Worm (Caenorhabditis elegans) whole organism, L1 larva: Measurements from ENCODE around the gene kin-24.
A peak's percentile ranks its signal among the peaks of the same experiment; 100 is the strongest.

Source experiments
- C34B4.2 ChIP-seq: sonication (generic microtip); optimal IDR thresholded peaks from 2 replicates; lab custom pipeline; 2017; ENCODE audit warnings: mild to moderate bottlenecking, missing genetic modification characterization, missing compliant biosample characterization
- F16B12.6 ChIP-seq: fragments of 150-350 bp; optimal IDR thresholded peaks from 2 replicates; lab custom pipeline; 2014; ENCODE audit warnings: missing biosample characterization, missing genetic modification characterization
- blmp-1 ChIP-seq: fragments of 150-350 bp; optimal IDR thresholded peaks from 2 replicates; lab custom pipeline; 2014; ENCODE audit warnings: missing biosample characterization, missing genetic modification characterization
- ceh-8 ChIP-seq: fragments of 200-800 bp; sonication (Bioruptor generic); optimal IDR thresholded peaks from 2 replicates; lab custom pipeline; 2018; ENCODE audit warnings: mild to moderate bottlenecking, missing genetic modification characterization, moderate library complexity, missing compliant biosample characterization
- ces-1 ChIP-seq: fragments of 150-350 bp; optimal IDR thresholded peaks from 2 replicates; lab custom pipeline; 2014; ENCODE audit warnings: missing biosample characterization, missing genetic modification reagents, missing genetic modification characterization
- efl-1 ChIP-seq, 4 experiments: fragments of 150-350 bp; optimal IDR thresholded peaks in 3 of 4; peaks in 1 of 4; 1 replicate in 1 of 4; 2 replicates in 3 of 4; lab custom pipeline; 2014; ENCODE audit warnings: missing biosample characterization in 2 of 4, missing genetic modification characterization in 2 of 4, missing genetic modification reagents in 2 of 4
- efl-3 ChIP-seq: fragments of 200-800 bp; sonication (Bioruptor generic); optimal IDR thresholded peaks from 2 replicates; lab custom pipeline; 2018; ENCODE audit warnings: mild to moderate bottlenecking, missing genetic modification characterization, missing compliant biosample characterization
- egl-27 ChIP-seq, 2 experiments: fragments of 150-350 bp in 1 of 2; sonication (generic microtip); optimal IDR thresholded peaks; 3 replicates each; lab custom pipeline; 2017 to 2018; ENCODE audit warnings: missing biosample characterization in 2 of 2, missing genetic modification characterization in 2 of 2, missing genetic modification reagents in 2 of 2
- fkh-10 ChIP-seq: sonication (generic microtip); optimal IDR thresholded peaks from 2 replicates; lab custom pipeline; 2017; ENCODE audit warnings: missing biosample characterization, missing genetic modification reagents, missing genetic modification characterization
- fkh-4 ChIP-seq: sonication (generic microtip); optimal IDR thresholded peaks from 2 replicates; lab custom pipeline; 2016; ENCODE audit warnings: missing compliant biosample characterization, missing genetic modification characterization, borderline replicate concordance
- fos-1 ChIP-seq: fragments of 150-350 bp; optimal IDR thresholded peaks from 2 replicates; lab custom pipeline; 2014; ENCODE audit warnings: missing biosample characterization, missing genetic modification characterization
- grh-1 ChIP-seq: fragments of 200-800 bp; sonication (Bioruptor generic); IDR thresholded peaks from 2 replicates; pipeline ENCODE4 v1.3.6; 2022; ENCODE audit warnings: missing genetic modification reagents, missing genetic modification characterization, missing compliant biosample characterization
- irx-1 ChIP-seq: sonication (generic microtip); optimal IDR thresholded peaks from 2 replicates; lab custom pipeline; 2016; ENCODE audit warnings: missing genetic modification characterization, missing compliant biosample characterization
- isw-1 ChIP-seq: fragments of 200-800 bp; sonication (Bioruptor generic); IDR thresholded peaks from 2 replicates; pipeline ENCODE4 v1.3.6; 2022; ENCODE audit warnings: missing genetic modification characterization, missing compliant biosample characterization
- lin-14 ChIP-seq: fragments of 200-800 bp; sonication (Bioruptor generic); optimal IDR thresholded peaks from 2 replicates; lab custom pipeline; 2018; ENCODE audit warnings: mild to moderate bottlenecking, missing genetic modification characterization, moderate library complexity, missing compliant biosample characterization
- lin-35 ChIP-seq, 2 experiments: fragments of 150-350 bp; optimal IDR thresholded peaks; 2 replicates each; lab custom pipeline; 2014; ENCODE audit warnings: missing biosample characterization in 2 of 2, missing genetic modification characterization in 2 of 2, missing genetic modification reagents in 2 of 2
- lin-39 ChIP-seq: fragments of 150-350 bp; optimal IDR thresholded peaks from 2 replicates; lab custom pipeline; 2014; ENCODE audit warnings: missing biosample characterization, missing genetic modification reagents, missing genetic modification characterization
- mab-9 ChIP-seq: fragments of 200-800 bp; sonication (Bioruptor generic); IDR thresholded peaks from 2 replicates; pipeline ENCODE4 v1.3.6; 2022; ENCODE audit warnings: missing genetic modification reagents, missing genetic modification characterization, missing compliant biosample characterization
- mep-1 ChIP-seq: fragments of 150-350 bp; optimal IDR thresholded peaks from 2 replicates; lab custom pipeline; 2014; ENCODE audit warnings: missing biosample characterization, missing genetic modification characterization
- nhr-11 ChIP-seq: fragments of 150-350 bp; optimal IDR thresholded peaks from 2 replicates; lab custom pipeline; 2014; ENCODE audit warnings: missing biosample characterization, missing genetic modification characterization
- nhr-12 ChIP-seq: sonication (generic microtip); optimal IDR thresholded peaks from 2 replicates; lab custom pipeline; 2017; ENCODE audit warnings: missing biosample characterization, missing genetic modification characterization
- nhr-237 ChIP-seq: fragments of 150-350 bp; optimal IDR thresholded peaks from 2 replicates; lab custom pipeline; 2014; ENCODE audit warnings: missing biosample characterization, missing genetic modification characterization
- nhr-76 ChIP-seq: sonication (generic microtip); optimal IDR thresholded peaks from 2 replicates; lab custom pipeline; 2017; ENCODE audit warnings: missing biosample characterization, missing genetic modification characterization
- nhr-85 ChIP-seq: sonication (generic microtip); peaks from one replicate; lab custom pipeline; 2016; ENCODE audit warnings: missing genetic modification characterization, inconsistent platforms, missing compliant biosample characterization
- nhr-90 ChIP-seq: sonication (generic microtip); optimal IDR thresholded peaks from 2 replicates; lab custom pipeline; 2016; ENCODE audit warnings: mild to moderate bottlenecking, missing genetic modification characterization, missing compliant biosample characterization; ENCODE audit not compliant: poor library complexity
- pax-3 ChIP-seq: fragments of 200-800 bp; sonication (Bioruptor generic); optimal IDR thresholded peaks from 2 replicates; lab custom pipeline; 2018; ENCODE audit warnings: mild to moderate bottlenecking, missing genetic modification characterization, moderate library complexity, missing compliant biosample characterization
- skn-1 ChIP-seq: fragments of 150-350 bp; optimal IDR thresholded peaks from 2 replicates; lab custom pipeline; 2014; ENCODE audit warnings: missing biosample characterization, missing genetic modification characterization
- snpc-4 ChIP-seq: fragments of 150-350 bp; optimal IDR thresholded peaks from 2 replicates; lab custom pipeline; 2014; ENCODE audit warnings: missing biosample characterization, missing genetic modification characterization
- sptf-1 ChIP-seq: fragments of 150-350 bp; optimal IDR thresholded peaks from 2 replicates; lab custom pipeline; 2014; ENCODE audit warnings: missing biosample characterization, missing genetic modification characterization
- sup-37 ChIP-seq: fragments of 200-800 bp; sonication (Bioruptor generic); optimal IDR thresholded peaks from 2 replicates; lab custom pipeline; 2018; ENCODE audit warnings: mild to moderate bottlenecking, missing genetic modification characterization, missing compliant biosample characterization
- swsn-7 ChIP-seq: sonication (generic microtip); optimal IDR thresholded peaks from 2 replicates; lab custom pipeline; 2016; ENCODE audit warnings: missing genetic modification characterization, missing compliant biosample characterization
- tbx-2 ChIP-seq: sonication (generic microtip); optimal IDR thresholded peaks from 2 replicates; lab custom pipeline; 2016; ENCODE audit warnings: missing genetic modification characterization, missing compliant biosample characterization
- unc-98 ChIP-seq: fragments of 200-800 bp; sonication (Bioruptor generic); IDR thresholded peaks from 2 replicates; pipeline ENCODE4 v1.3.6; 2022; ENCODE audit warnings: missing genetic modification characterization, missing compliant biosample characterization
- zag-1 ChIP-seq: fragments of 150-350 bp; optimal IDR thresholded peaks from 2 replicates; lab custom pipeline; 2014; ENCODE audit warnings: missing biosample characterization, missing genetic modification characterization
- ztf-11 ChIP-seq, 2 experiments: sonication (generic microtip); optimal IDR thresholded peaks; 2 replicates each; lab custom pipeline; 2016 to 2017; ENCODE audit warnings: missing genetic modification characterization in 2 of 2, missing biosample characterization in 1 of 2, missing compliant biosample characterization in 1 of 2
- ztf-4 ChIP-seq: fragments of 150-350 bp; optimal IDR thresholded peaks from 2 replicates; lab custom pipeline; 2014; ENCODE audit warnings: missing biosample characterization, missing genetic modification characterization

kin-24 gene

ce11 chrIV:9848075-9848474, 7.2 kb upstream of the kin-24 start, which contains the start of gene K07F5.7:
TSS of gene K07F5.7 (minus strand) at chrIV:9848175.
- TF ChIP-seq nhr-90 (tag; lab: Kevin White, UChicago) (no peak), sptf-1 (no peak), ces-1 (GFP tag; lab: Kevin White, UChicago) (no peak), C34B4.2 (tag; lab: Kevin White, UChicago) (no peak), isw-1 (GFP tag; lab: Robert Waterston, UW) (no peak), grh-1 (GFP tag; lab: Robert Waterston, UW) (no peak), snpc-4 (tag; lab: Kevin White, UChicago) (no peak), swsn-7 (tag; lab: Kevin White, UChicago) (no peak), unc-98 (no peak), tbx-2 (tag; lab: Kevin White, UChicago) (no peak), zag-1 (tag; lab: Kevin White, UChicago) (no peak), nhr-11 (tag; lab: Kevin White, UChicago) (no peak), ceh-8 (GFP tag; lab: Kevin White, UChicago) (no peak), blmp-1 (tag; lab: Kevin White, UChicago) (no peak), fkh-10 (GFP tag; lab: Kevin White, UChicago) (no peak), irx-1 (tag; lab: Kevin White, UChicago) (no peak)

DNA sequence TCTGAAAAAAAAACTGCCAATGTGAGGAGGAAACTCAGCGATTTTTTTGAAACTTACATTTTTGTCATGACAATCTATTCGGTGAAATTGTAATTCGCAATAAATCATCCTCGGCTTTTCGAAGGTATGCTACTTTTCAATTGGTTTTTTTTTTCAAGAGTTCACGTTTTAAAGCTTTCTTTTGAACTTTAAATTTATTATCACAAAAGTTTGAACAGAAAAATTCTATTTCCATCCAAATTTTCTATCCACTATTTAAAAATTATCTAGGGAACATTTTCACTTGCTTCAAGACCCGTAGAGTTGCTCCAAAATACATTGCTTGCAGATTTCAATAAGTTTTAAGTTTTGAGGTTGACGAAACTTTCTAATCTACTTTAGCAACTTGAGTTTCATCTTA, 5.7 kb upstream of the kin-24 start, which contains the start of gene K07F5.6:
K07F5.6 (minus strand) TSS at position 101 of the 400 bp plus-strand sequence.
- TF ChIP-seq efl-1 (optimal IDR thresholded peaks at IDR 0.05; lab: Kevin White, UChicago) (no peak), efl-1 (GFP tag; optimal IDR thresholded peaks at IDR 0.05 in 1 of 2; lab: Kevin White, UChicago) (peak in 1 of 2 experiments; percentile 64), lin-39 (no peak), unc-98 (no peak)

DNA sequence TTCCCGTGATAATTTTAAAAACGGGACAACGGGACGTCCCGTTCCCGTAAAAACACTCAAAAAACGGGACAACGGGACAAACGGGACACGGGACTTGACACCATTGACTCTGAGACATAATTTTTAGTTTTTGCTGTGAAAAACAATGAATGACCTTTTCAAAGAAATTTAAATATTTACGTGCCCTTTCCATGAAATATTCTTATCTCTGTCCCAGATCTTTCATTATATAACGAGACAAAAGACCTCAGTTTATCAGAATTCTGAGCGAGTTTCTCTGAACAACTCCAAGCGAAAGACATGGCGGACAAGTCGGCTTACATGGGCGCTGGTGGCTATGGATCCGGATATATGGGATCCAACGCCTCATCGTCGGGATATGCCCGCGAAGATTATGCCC, 2.9 kb upstream of the kin-24 start, which contains the start of gene nspd-2:
nspd-2 (plus strand) TSS at position 301 of the 400 bp plus-strand sequence.
- TF ChIP-seq fkh-4 = no peak
- TF ChIP-seq mab-9 = no peak
- no peak for TF ChIP-seq nhr-12 (tag; lab: Kevin White, UChicago)
- TF ChIP-seq nhr-237 = no peak
- TF ChIP-seq pax-3 = no peak
- TF ChIP-seq egl-27 (tag; optimal IDR thresholded peaks at IDR 0.05; lab: Kevin White, UChicago) = no peak
- no peak for TF ChIP-seq ztf-11 (tag; optimal IDR thresholded peaks at IDR 0.05; lab: Kevin White, UChicago)
- no peak for TF ChIP-seq sptf-1
- TF ChIP-seq skn-1 (tag; lab: Kevin White, UChicago) = no peak
- no peak for TF ChIP-seq lin-14 (GFP tag; lab: Kevin White, UChicago)
- TF ChIP-seq ceh-8 (GFP tag; lab: Kevin White, UChicago) = no peak
- TF ChIP-seq nhr-85 (tag; lab: Kevin White, UChicago) = no peak
- no peak for TF ChIP-seq nhr-76 (tag; lab: Kevin White, UChicago)
- no peak for TF ChIP-seq ztf-4 (tag; lab: Kevin White, UChicago)

DNA sequence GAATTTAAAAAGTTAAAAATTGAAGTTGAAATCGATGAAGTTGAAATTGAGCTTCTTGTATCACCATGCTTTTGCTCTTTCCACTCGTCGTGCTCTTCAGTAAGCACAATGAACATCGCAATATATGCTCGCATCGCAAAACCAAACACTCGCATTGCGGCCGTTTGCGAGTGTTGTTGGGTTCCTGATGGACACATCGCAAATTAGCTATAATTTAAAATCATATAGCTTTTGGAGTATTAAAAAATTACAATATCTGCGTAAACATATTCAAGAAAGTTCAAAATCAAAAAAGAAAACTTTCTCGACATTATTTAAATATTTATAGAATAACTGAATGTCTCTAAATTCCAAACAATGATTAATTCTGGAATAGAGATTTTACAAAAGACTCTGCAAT, 1.2 kb upstream of the kin-24 start, which contains the start of gene K07F5.17:
K07F5.17 (plus strand) TSS at position 301 of the 400 bp plus-strand sequence.
- TF ChIP-seq mep-1 (tag; lab: Kevin White, UChicago) = no peak
- no peak for TF ChIP-seq ces-1 (GFP tag; lab: Kevin White, UChicago)
- no peak for TF ChIP-seq F16B12.6 (tag; lab: Kevin White, UChicago)
- no peak for TF ChIP-seq lin-35 (GFP tag; optimal IDR thresholded peaks at IDR 0.05; lab: Kevin White, UChicago)
- no peak for TF ChIP-seq fos-1
- TF ChIP-seq sup-37 (GFP tag; lab: Kevin White, UChicago) = no peak
- no peak for TF ChIP-seq efl-3 (GFP tag; lab: Kevin White, UChicago)
- no peak for TF ChIP-seq nhr-76 (tag; lab: Kevin White, UChicago)
- no peak for TF ChIP-seq lin-14 (GFP tag; lab: Kevin White, UChicago)
